Fruit fly (Drosophila melanogaster) whole organism, prepupa: ENCODE data around the gene CG31464.

ENCODE experiments used
- CG10631 ChIP-seq: fragments of 200-800 bp; sonication (Bioruptor generic); optimal IDR thresholded peaks from 2 replicates; lab custom pipeline; 2016; ENCODE audit warnings: missing biosample characterization, missing genetic modification characterization
- CG10669 ChIP-seq: fragments of 200-800 bp; sonication (Bioruptor generic); optimal IDR thresholded peaks from 3 replicates; lab custom pipeline; 2018; ENCODE audit warnings: missing biosample characterization, mild to moderate bottlenecking, missing genetic modification characterization, moderate library complexity
- CG11294 ChIP-seq: fragments of 200-800 bp; sonication (Bioruptor generic); IDR thresholded peaks from 2 replicates; pipeline ENCODE4 v1.3.6; 2022; ENCODE audit warnings: missing biosample characterization, missing genetic modification characterization
- CG11762 ChIP-seq: fragments of 200-800 bp; sonication (Bioruptor generic); optimal IDR thresholded peaks from 3 replicates; lab custom pipeline; 2016; ENCODE audit warnings: missing biosample characterization, missing genetic modification characterization; ENCODE audit not compliant: insufficient read depth
- CG11902 ChIP-seq: fragments of 200-800 bp; sonication (Bioruptor generic); optimal IDR thresholded peaks from 3 replicates; lab custom pipeline; 2016; ENCODE audit warnings: missing biosample characterization, missing genetic modification characterization
- CG15336 ChIP-seq: fragments of 200-800 bp; sonication (Bioruptor generic); IDR thresholded peaks from 2 replicates; pipeline ENCODE4 v1.3.6; 2022; ENCODE audit warnings: missing biosample characterization, missing genetic modification characterization
- CG1621 ChIP-seq: fragments of 200-800 bp; sonication (Bioruptor generic); optimal IDR thresholded peaks from 3 replicates; lab custom pipeline; 2018; ENCODE audit warnings: missing biosample characterization, mild to moderate bottlenecking, missing genetic modification characterization
- CG16779 ChIP-seq: fragments of 200-800 bp; sonication (Bioruptor generic); optimal IDR thresholded peaks from 3 replicates; lab custom pipeline; 2017; ENCODE audit warnings: missing biosample characterization, mild to moderate bottlenecking, missing genetic modification characterization
- CG3032 ChIP-seq: fragments of 200-800 bp; optimal IDR thresholded peaks from 2 replicates; lab custom pipeline; 2019; ENCODE audit warnings: missing biosample characterization, mild to moderate bottlenecking, missing genetic modification characterization, moderate library complexity
- CG31627 ChIP-seq: fragments of 200-800 bp; sonication (Bioruptor generic); optimal IDR thresholded peaks from 3 replicates; lab custom pipeline; 2016; ENCODE audit warnings: missing biosample characterization, missing genetic modification characterization
- CG32006 ChIP-seq: fragments of 200-800 bp; sonication (Bioruptor generic); optimal IDR thresholded peaks from 3 replicates; lab custom pipeline; 2017; ENCODE audit warnings: missing biosample characterization, mild to moderate bottlenecking, missing genetic modification characterization
- CG34406 ChIP-seq: fragments of 200-800 bp; sonication (Bioruptor generic); optimal IDR thresholded peaks from 3 replicates; lab custom pipeline; 2016; ENCODE audit warnings: missing biosample characterization, missing genetic modification characterization
- CG4318 ChIP-seq: fragments of 200-800 bp; sonication (Bioruptor generic); optimal IDR thresholded peaks from 3 replicates; lab custom pipeline; 2017; ENCODE audit warnings: missing biosample characterization, mild to moderate bottlenecking, missing genetic modification characterization
- CG6163 ChIP-seq: fragments of 200-800 bp; sonication (Bioruptor generic); IDR thresholded peaks from 3 replicates; pipeline ENCODE4 v1.3.6; 2022; ENCODE audit warnings: missing biosample characterization, missing genetic modification characterization
- CG6276 ChIP-seq: fragments of 200-800 bp; sonication (Bioruptor generic); optimal IDR thresholded peaks from 2 replicates; lab custom pipeline; 2017; ENCODE audit warnings: missing biosample characterization, mild to moderate bottlenecking, missing genetic modification characterization
- CG6792 ChIP-seq: fragments of 200-800 bp; sonication (Bioruptor generic); optimal IDR thresholded peaks from 3 replicates; lab custom pipeline; 2016; ENCODE audit warnings: missing biosample characterization, missing genetic modification characterization
- CG6808 ChIP-seq: fragments of 200-800 bp; sonication (Bioruptor generic); optimal IDR thresholded peaks from 3 replicates; lab custom pipeline; 2017; ENCODE audit warnings: missing biosample characterization, missing genetic modification characterization, mild to moderate bottlenecking, moderate library complexity, missing genetic modification reagents
- CG6854 ChIP-seq: fragments of 200-800 bp; sonication (Bioruptor generic); optimal IDR thresholded peaks from 2 replicates; lab custom pipeline; 2017; ENCODE audit warnings: missing biosample characterization, mild to moderate bottlenecking, missing genetic modification characterization
- CG7368 ChIP-seq: fragments of 200-800 bp; sonication (Bioruptor generic); optimal IDR thresholded peaks from 3 replicates; lab custom pipeline; 2016; ENCODE audit warnings: missing biosample characterization, missing genetic modification characterization
- CG8119 ChIP-seq: fragments of 200-800 bp; sonication (Bioruptor generic); IDR thresholded peaks from 3 replicates; pipeline ENCODE4 v1.3.6; 2022; ENCODE audit warnings: missing biosample characterization, missing genetic modification characterization
- CG8319 ChIP-seq: fragments of 200-800 bp; sonication (Bioruptor generic); optimal IDR thresholded peaks from 3 replicates; lab custom pipeline; 2016; ENCODE audit warnings: missing biosample characterization, missing genetic modification characterization
- CG8632 ChIP-seq: fragments of 200-800 bp; sonication (Bioruptor generic); optimal IDR thresholded peaks from 3 replicates; lab custom pipeline; 2016; ENCODE audit warnings: missing biosample characterization, missing genetic modification characterization
- CG9139 ChIP-seq: fragments of 200-800 bp; sonication (Bioruptor generic); optimal IDR thresholded peaks from 3 replicates; lab custom pipeline; 2017; ENCODE audit warnings: missing biosample characterization, mild to moderate bottlenecking, missing genetic modification characterization
- Eip75B ChIP-seq: fragments of 200-800 bp; sonication (Bioruptor generic); optimal IDR thresholded peaks from 3 replicates; lab custom pipeline; 2016; ENCODE audit warnings: missing biosample characterization, missing genetic modification characterization
- Eip78C ChIP-seq: fragments of 200-800 bp; sonication (Bioruptor generic); peaks from one replicate; lab custom pipeline; 2016; ENCODE audit warnings: missing biosample characterization, missing genetic modification characterization
- Eip93F ChIP-seq: fragments of 200-800 bp; sonication (Bioruptor generic); optimal IDR thresholded peaks from 2 replicates; lab custom pipeline; 2016; ENCODE audit warnings: missing biosample characterization, mild to moderate bottlenecking, missing genetic modification characterization
- Ets21C ChIP-seq: fragments of 200-800 bp; sonication (Bioruptor generic); optimal IDR thresholded peaks from 3 replicates; lab custom pipeline; 2016; ENCODE audit warnings: missing biosample characterization, missing genetic modification characterization
- Ets96B ChIP-seq: fragments of 200-800 bp; optimal IDR thresholded peaks from 2 replicates; lab custom pipeline; 2019; ENCODE audit warnings: missing biosample characterization, mild to moderate bottlenecking, missing genetic modification characterization, moderate library complexity
- Hr38 ChIP-seq: sonication (Bioruptor generic); optimal IDR thresholded peaks from 2 replicates; lab custom pipeline; 2016; ENCODE audit warnings: missing biosample characterization, missing genetic modification characterization
- Hr39 ChIP-seq: fragments of 200-800 bp; sonication (Bioruptor generic); optimal IDR thresholded peaks from 2 replicates; lab custom pipeline; 2016; ENCODE audit warnings: missing biosample characterization, missing genetic modification characterization
- Hr4 ChIP-seq: fragments of 200-800 bp; sonication (Bioruptor generic); optimal IDR thresholded peaks from 3 replicates; lab custom pipeline; 2016; ENCODE audit warnings: missing biosample characterization, missing genetic modification characterization
- Lpt ChIP-seq: fragments of 200-800 bp; sonication (Bioruptor generic); optimal IDR thresholded peaks from 3 replicates; lab custom pipeline; 2016; ENCODE audit warnings: missing biosample characterization, missing genetic modification characterization
- OdsH ChIP-seq: fragments of 200-800 bp; sonication (Bioruptor generic); optimal IDR thresholded peaks from 3 replicates; lab custom pipeline; 2016; ENCODE audit warnings: missing biosample characterization, missing genetic modification characterization
- Smox ChIP-seq: fragments of 200-800 bp; sonication (Bioruptor generic); optimal IDR thresholded peaks from 3 replicates; lab custom pipeline; 2016; ENCODE audit warnings: missing biosample characterization, missing genetic modification characterization
- Sox102F ChIP-seq: fragments of 200-800 bp; sonication (Bioruptor generic); optimal IDR thresholded peaks from 2 replicates; lab custom pipeline; 2016; ENCODE audit warnings: missing biosample characterization, mild to moderate bottlenecking, missing genetic modification characterization
- Sox14 ChIP-seq: fragments of 200-800 bp; sonication (Bioruptor generic); optimal IDR thresholded peaks from 3 replicates; lab custom pipeline; 2016; ENCODE audit warnings: missing biosample characterization, missing genetic modification characterization
- Sox15 ChIP-seq: fragments of 200-800 bp; sonication (Bioruptor generic); optimal IDR thresholded peaks from 3 replicates; lab custom pipeline; 2016; ENCODE audit warnings: missing biosample characterization, missing genetic modification characterization
- acj6 ChIP-seq: fragments of 200-800 bp; sonication (Bioruptor generic); optimal IDR thresholded peaks from 3 replicates; lab custom pipeline; 2016; ENCODE audit warnings: missing biosample characterization, missing genetic modification characterization
- dac ChIP-seq: fragments of 200-800 bp; sonication (Bioruptor generic); optimal IDR thresholded peaks from 2 replicates; lab custom pipeline; 2017; ENCODE audit warnings: missing biosample characterization, mild to moderate bottlenecking, missing genetic modification characterization
- dsx ChIP-seq: fragments of 200-800 bp; optimal IDR thresholded peaks from 3 replicates; lab custom pipeline; 2019; ENCODE audit warnings: missing biosample characterization, mild to moderate bottlenecking, missing genetic modification characterization, moderate library complexity; ENCODE audit not compliant: poor library complexity, severe bottlenecking
- esn ChIP-seq: fragments of 200-800 bp; sonication (Bioruptor generic); optimal IDR thresholded peaks from 2 replicates; lab custom pipeline; 2016; ENCODE audit warnings: missing biosample characterization, mild to moderate bottlenecking, missing genetic modification characterization, moderate library complexity
- fd59A ChIP-seq: fragments of 200-800 bp; sonication (Bioruptor generic); optimal IDR thresholded peaks from 2 replicates; lab custom pipeline; 2017; ENCODE audit warnings: missing biosample characterization, mild to moderate bottlenecking, missing genetic modification characterization, missing genetic modification reagents
- fkh ChIP-seq: fragments of 200-800 bp; sonication (Bioruptor generic); optimal IDR thresholded peaks from 3 replicates; lab custom pipeline; 2017; ENCODE audit warnings: missing biosample characterization, mild to moderate bottlenecking, missing genetic modification characterization, moderate library complexity
- lz ChIP-seq: fragments of 200-800 bp; sonication (Bioruptor generic); optimal IDR thresholded peaks from 3 replicates; lab custom pipeline; 2016; ENCODE audit warnings: missing biosample characterization, missing genetic modification characterization
- net ChIP-seq: fragments of 200-800 bp; sonication (Bioruptor generic); optimal IDR thresholded peaks from 3 replicates; lab custom pipeline; 2016; ENCODE audit warnings: missing biosample characterization, missing genetic modification characterization
- salr ChIP-seq, 2 experiments: fragments of 200-800 bp; sonication (Bioruptor generic); optimal IDR thresholded peaks; 3 replicates each; lab custom pipeline; 2016 to 2018; ENCODE audit warnings: missing biosample characterization in 2 of 2, missing genetic modification characterization in 2 of 2, mild to moderate bottlenecking in 1 of 2
- ss ChIP-seq, 2 experiments: fragments of 200-800 bp; sonication (Bioruptor generic); optimal IDR thresholded peaks; 2 replicates in 1 of 2; 3 replicates in 1 of 2; lab custom pipeline; 2017 to 2018; ENCODE audit warnings: mild to moderate bottlenecking in 2 of 2, missing biosample characterization in 2 of 2, missing genetic modification characterization in 2 of 2, moderate library complexity in 1 of 2
- svp ChIP-seq: fragments of 200-800 bp; sonication (Bioruptor generic); peaks from one replicate; lab custom pipeline; 2016; ENCODE audit warnings: missing biosample characterization, missing genetic modification characterization
- topi ChIP-seq: fragments of 200-800 bp; sonication (Bioruptor generic); optimal IDR thresholded peaks from 3 replicates; lab custom pipeline; 2016; ENCODE audit warnings: missing biosample characterization, missing genetic modification characterization

The CG31464 gene

dm6 chr3R:8290940-8291339 is at the start of gene CG31464:
CG31464 (plus strand) TSS chr3R:8291240.
- TF ChIP-seq CG8632 (no peak), Ets96B (tag; lab: Kevin White, UChicago) (no peak), esn (GFP tag; lab: Kevin White, UChicago) (no peak), CG7368 (GFP tag; lab: Kevin White, UChicago) (no peak), acj6 (no peak), fd59A (GFP tag; lab: Kevin White, UChicago) (no peak), Eip93F (no peak), CG11294 (no peak), Hr39 (GFP tag; lab: Kevin White, UChicago) (no peak), net (no peak), Hr4 (no peak), CG8119 (GFP tag; lab: Robert Waterston, UW) (no peak), CG31627 (GFP tag; lab: Kevin White, UChicago) (no peak)

dm6 chr3R:8243720-8244119 is 47.3 kb upstream of the CG31464 start, which contains the start of the genes CG9636, CG18749 and CG33722:
CG9636 (minus strand) TSS chr3R:8243792.
CG18749 (plus strand) TSS chr3R:8244055.
CG33722 (plus strand) TSS chr3R:8244055.
- TF ChIP-seq CG34406 (GFP tag; lab: Kevin White, UChicago) (peak; percentile 51), CG32006 (GFP tag; lab: Kevin White, UChicago) (peak; percentile 53), Smox (GFP tag; lab: Kevin White, UChicago) (no peak), CG1621 (tag; lab: Kevin White, UChicago) (peak; percentile 53), CG6163 (GFP tag; lab: Robert Waterston, UW) (peak; percentile 55; the same call in 2 of the 3 replicates), topi (GFP tag; lab: Kevin White, UChicago) (peak; percentile 67), Ets96B (tag; lab: Kevin White, UChicago) (peak; percentile 61), CG6854 (GFP tag; lab: Kevin White, UChicago) (no peak), CG4318 (GFP tag; lab: Kevin White, UChicago) (no peak), Ets21C (peak; percentile 51), CG11902 (peak; percentile 26), Hr38 (GFP tag; lab: Kevin White, UChicago) (no peak), ss (GFP tag; optimal IDR thresholded peaks at IDR 0.05; lab: Kevin White, UChicago) (peak; percentile 33 to 50), CG6792 (GFP tag; lab: Kevin White, UChicago) (peak; percentile 56), CG10631 (GFP tag; lab: Kevin White, UChicago) (peak; percentile 68), CG10669 (GFP tag; lab: Kevin White, UChicago) (no peak), salr (GFP tag; optimal IDR thresholded peaks at IDR 0.05; lab: Kevin White, UChicago) (no peak), net (no peak), OdsH (GFP tag; lab: Kevin White, UChicago) (peak; percentile 68), esn (GFP tag; lab: Kevin White, UChicago) (peak; percentile 81), Sox15 (GFP tag; lab: Kevin White, UChicago) (peak; percentile 9), Sox14 (GFP tag; lab: Kevin White, UChicago) (peak; percentile 65), Hr4 (peak; percentile 70), acj6 (peak; percentile 74), CG8319 (GFP tag; lab: Kevin White, UChicago) (peak; percentile 33), CG8632 (no peak), fkh (GFP tag; lab: Kevin White, UChicago) (peak; percentile 79), CG6808 (peak; percentile 30), Eip93F (peak; percentile 75), CG16779 (tag; lab: Kevin White, UChicago) (no peak), CG3032 (tag; lab: Kevin White, UChicago) (peak; percentile 59), lz (GFP tag; lab: Kevin White, UChicago) (peak; percentile 76), Eip75B (GFP tag; lab: Kevin White, UChicago) (no peak), dac (GFP tag; lab: Kevin White, UChicago) (no peak), CG11294 (no peak), Lpt (GFP tag; lab: Kevin White, UChicago) (no peak), fd59A (GFP tag; lab: Kevin White, UChicago) (no peak), svp (GFP tag; lab: Kevin White, UChicago) (no peak), Sox102F (GFP tag; lab: Kevin White, UChicago) (no peak), CG31627 (GFP tag; lab: Kevin White, UChicago) (peak; percentile 62), CG9139 (GFP tag; lab: Kevin White, UChicago) (no peak), CG11762 (peak; percentile 11), dsx (GFP tag; lab: Kevin White, UChicago) (peak; percentile 46), Eip78C (GFP tag; lab: Kevin White, UChicago) (peak; percentile 89), CG6276 (GFP tag; lab: Kevin White, UChicago) (no peak), Hr39 (GFP tag; lab: Kevin White, UChicago) (peak; percentile 40), CG15336 (peak; percentile 57)
